Fruit fly (Drosophila melanogaster) ovary, adult (tissue): ENCODE measurements around the gene Crys.

ENCODE experiments used
- CG17801 ChIP-seq: fragments of 200-800 bp; optimal IDR thresholded peaks from 2 replicates; lab custom pipeline; 2019; ENCODE audit warnings: missing biosample characterization, mild to moderate bottlenecking, missing genetic modification characterization, moderate library complexity; ENCODE audit not compliant: partially characterized antibody

Gene Crys

dm6 chr2L:11963422-11964322 lies 19.7 kb downstream of the Crys start:
- peak; percentile 74 for TF ChIP-seq CG17801

- no peak for TF ChIP-seq CG17801
Observed at dm6 chr2L:11965610-11966594, 22.0 kb downstream of the Crys start.

dm6 chr2L:11968581-11969272 lies 24.8 kb downstream of the Crys start:
- TF ChIP-seq CG17801 = no peak

- TF ChIP-seq CG17801 = no peak
Observed at dm6 chr2L:11969424-11969823, 25.5 kb downstream of the Crys start.

dm6 chr2L:11970343-11970742 lies 26.4 kb downstream of the Crys start:
- no peak for TF ChIP-seq CG17801

- peak; percentile 36 for TF ChIP-seq CG17801
Observed at dm6 chr2L:11970853-11971397, 27.0 kb downstream of the Crys start.

- no peak for TF ChIP-seq CG17801
Observed at dm6 chr2L:11973145-11973738, 29.3 kb downstream of the Crys start.

- TF ChIP-seq CG17801 = no peak
Observed at dm6 chr2L:11976955-11977354, 33.0 kb downstream of the Crys start.

- no peak for TF ChIP-seq CG17801
Observed at dm6 chr2L:11977721-11978120, 33.8 kb downstream of the Crys start.

dm6 chr2L:11980075-11980474 lies 36.1 kb downstream of the Crys start:
- TF ChIP-seq CG17801 = no peak

- TF ChIP-seq CG17801 = no peak
Observed at dm6 chr2L:11981210-11981609, 37.3 kb downstream of the Crys start, which contains the start of gene CG16965. Gene CG16965 (plus strand): TSS chr2L:11981591.

- peak; percentile 2 for TF ChIP-seq CG17801
Observed at dm6 chr2L:11987945-11988344, 44.0 kb downstream of the Crys start, which contains the start of the genes CG6686 and CG34163. Gene CG6686 (minus strand): TSS chr2L:11988039. Gene CG34163 (plus strand): TSS chr2L:11988270.

- no peak for TF ChIP-seq CG17801
Observed at dm6 chr2L:11989210-11989609, 45.3 kb downstream of the Crys start.

dm6 chr2L:11989729-11990128 lies 45.8 kb downstream of the Crys start, which contains the start of the genes zuc and dgt2:
Gene zuc (minus strand): TSS chr2L:11989882.
Gene dgt2 (plus strand): TSS chr2L:11989936.
- no peak for TF ChIP-seq CG17801

- TF ChIP-seq CG17801 = no peak
Observed at dm6 chr2L:11990458-11991065, 46.6 kb downstream of the Crys start, which contains the start of gene escl. Gene escl (plus strand): TSS chr2L:11990927.
